Worm (Caenorhabditis elegans): ENCODE data around the gene cyp-34A7.

Gene cyp-34A7

DNA sequence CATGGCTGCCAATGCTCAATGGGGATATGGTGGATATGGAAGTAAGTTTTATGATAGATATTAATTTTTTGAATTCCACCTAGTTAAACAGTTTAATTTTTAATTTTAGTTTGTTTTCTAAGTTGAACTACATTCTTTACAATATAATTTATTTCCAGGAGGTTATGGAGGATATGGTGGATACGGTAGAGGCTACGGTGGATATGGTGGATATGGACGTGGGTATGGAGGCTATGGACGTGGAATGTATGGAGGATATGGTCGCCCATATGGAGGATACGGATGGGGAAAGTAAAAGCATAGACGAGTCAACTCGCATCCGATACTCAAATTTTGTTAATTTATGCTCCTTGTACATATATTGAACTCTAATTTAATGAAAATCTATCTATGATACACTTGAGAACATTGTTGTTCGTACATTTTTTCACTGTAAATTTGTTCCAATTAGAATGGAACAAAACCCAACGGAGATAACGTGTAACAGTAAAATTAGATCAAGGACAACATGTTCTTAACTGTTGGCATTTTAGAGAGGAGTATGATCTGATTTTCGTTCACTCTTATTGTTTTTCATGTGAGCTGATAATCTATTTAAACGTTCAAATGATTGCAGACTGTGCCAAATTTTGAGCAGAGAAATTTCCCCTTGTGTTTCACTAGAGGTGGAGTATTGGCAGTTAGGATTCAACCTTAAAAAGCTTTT lies 16.8 kb upstream of the cyp-34A7 start:
- TF ChIP-seq egl-27 (tag; optimal IDR thresholded peaks at IDR 0.05) (no peak), dpl-1 (GFP tag; optimal IDR thresholded peaks at IDR 0.05) (no peak), elt-2 (tag; optimal IDR thresholded peaks at IDR 0.05) (no peak), mab-9 (GFP tag; IDR thresholded peaks at IDR 0.05) (no peak), aha-1 (tag; optimal IDR thresholded peaks at IDR 0.05) (no peak), Y116A8C.19 (tag; optimal IDR thresholded peaks at IDR 0.05; ENCODE audit: borderline replicate concordance) (no peak), nhr-76 (tag; optimal IDR thresholded peaks at IDR 0.05) (no peak), snu-23 (GFP tag; optimal IDR thresholded peaks at IDR 0.05) (no peak), mdl-1 (tag; optimal IDR thresholded peaks at IDR 0.05) (no peak), tbx-2 (tag; optimal IDR thresholded peaks at IDR 0.05) (no peak), nhr-77 (tag; optimal IDR thresholded peaks at IDR 0.05) (no peak), hlh-4 (tag; optimal IDR thresholded peaks at IDR 0.05) (no peak), ztf-11 (tag; optimal IDR thresholded peaks at IDR 0.05) (no peak), ceh-82 (tag; optimal IDR thresholded peaks at IDR 0.05) (no peak), unc-98 (GFP tag; IDR thresholded peaks at IDR 0.05) (no peak), elt-3 (tag; optimal IDR thresholded peaks at IDR 0.05) (no peak)

DNA sequence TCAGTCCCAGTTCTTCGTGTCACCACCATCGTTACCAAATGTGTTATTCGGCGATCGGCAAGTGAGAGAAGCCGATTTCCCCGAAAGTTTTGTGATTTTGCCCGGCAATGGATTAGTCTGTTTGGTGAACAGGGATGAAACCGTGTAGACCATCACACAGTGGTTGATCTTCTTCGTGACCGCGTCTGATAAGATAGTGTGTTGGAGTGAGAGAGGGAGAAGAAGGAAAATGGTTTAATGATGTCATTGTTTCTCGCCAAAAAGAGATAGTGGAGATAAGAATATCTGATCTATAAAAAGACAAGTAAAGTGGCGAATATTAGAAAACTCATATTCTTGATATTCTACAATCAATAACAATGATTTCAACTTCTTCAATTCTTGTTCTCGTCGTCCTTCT lies 16.2 kb upstream of the cyp-34A7 start, which contains the start of gene nlp-31:
nlp-31 (plus strand) TSS at position 237 of the 400 bp plus-strand sequence.
- TF ChIP-seq fkh-10 (GFP tag; optimal IDR thresholded peaks at IDR 0.05) (no peak), dsc-1 (tag; optimal IDR thresholded peaks at IDR 0.05) (no peak), unc-30 (tag; optimal IDR thresholded peaks at IDR 0.05) (no peak), lin-35 (GFP tag; optimal IDR thresholded peaks at IDR 0.05) (peak in 1 of 2 experiments; percentile 43), lsy-2 (tag; optimal IDR thresholded peaks at IDR 0.05) (peak in 1 of 2 experiments; percentile 21), nhr-85 (tag) (peak; percentile 97), snu-23 (GFP tag; optimal IDR thresholded peaks at IDR 0.05) (peak; percentile 27), hlh-4 (tag; optimal IDR thresholded peaks at IDR 0.05) (no peak), elt-2 (tag; optimal IDR thresholded peaks at IDR 0.05) (no peak), isw-1 (GFP tag; IDR thresholded peaks at IDR 0.05) (no peak), ama-1 (optimal IDR thresholded peaks at IDR 0.05) (no peak), nhr-90 (tag; optimal IDR thresholded peaks at IDR 0.05; ENCODE audit: poor library complexity) (peak; percentile 29), tlp-1 (tag; optimal IDR thresholded peaks at IDR 0.05) (no peak), mab-9 (GFP tag; IDR thresholded peaks at IDR 0.05) (no peak), hlh-17 (GFP tag; optimal IDR thresholded peaks at IDR 0.05; ENCODE audit: borderline replicate concordance) (no peak), nhr-237 (tag; optimal IDR thresholded peaks at IDR 0.05) (peak; percentile 12), lin-14 (GFP tag; optimal IDR thresholded peaks at IDR 0.05) (peak; percentile 73), sup-37 (GFP tag; optimal IDR thresholded peaks at IDR 0.05) (no peak), ztf-4 (tag; optimal IDR thresholded peaks at IDR 0.05) (peak; percentile 27), elt-3 (tag; optimal IDR thresholded peaks at IDR 0.05) (peak; percentile 64 to 97 (median 96)), fos-1 (tag; optimal IDR thresholded peaks at IDR 0.05) (no peak), grh-1 (GFP tag; IDR thresholded peaks at IDR 0.05) (no peak), efl-1 (optimal IDR thresholded peaks at IDR 0.05) (no peak), efl-1 (GFP tag; optimal IDR thresholded peaks at IDR 0.05 in 1 of 2) (no peak), pax-3 (tag; optimal IDR thresholded peaks at IDR 0.05) (no peak), lin-15B (tag; optimal IDR thresholded peaks at IDR 0.05) (no peak), nhr-20 (tag; optimal IDR thresholded peaks at IDR 0.05) (peak; percentile 88), nhr-71 (tag; optimal IDR thresholded peaks at IDR 0.05) (peak; percentile 80), nhr-19 (GFP tag; conservative IDR thresholded peaks at IDR 0.05) (0 out of 2 replicates have a peak, but pooled peaks have one; percentile 29), mep-1 (tag; optimal IDR thresholded peaks at IDR 0.05) (peak; percentile 10), dpl-1 (GFP tag; optimal IDR thresholded peaks at IDR 0.05) (no peak), C04F5.9 (tag; optimal IDR thresholded peaks at IDR 0.05) (no peak), mdl-1 (tag; optimal IDR thresholded peaks at IDR 0.05) (peak in 1 of 2 experiments; percentile 41), fkh-8 (tag; optimal IDR thresholded peaks at IDR 0.05) (no peak), nhr-11 (tag; optimal IDR thresholded peaks at IDR 0.05) (no peak), Y116A8C.19 (tag; optimal IDR thresholded peaks at IDR 0.05; ENCODE audit: borderline replicate concordance) (no peak), tbx-2 (tag; optimal IDR thresholded peaks at IDR 0.05) (peak; percentile 27), snpc-4 (tag; optimal IDR thresholded peaks at IDR 0.05) (no peak), sox-4 (tag; optimal IDR thresholded peaks at IDR 0.05) (no peak), swsn-7 (tag; optimal IDR thresholded peaks at IDR 0.05) (no peak), jun-1 (tag; optimal IDR thresholded peaks at IDR 0.05) (peak; percentile 23), ceh-88 (GFP tag; IDR thresholded peaks at IDR 0.05) (no peak), skn-1 (tag; optimal IDR thresholded peaks at IDR 0.05) (no peak)

Measured in whole organism, L1 larva.